Worm (Caenorhabditis elegans) whole organism, late embryonic: Measurements from ENCODE around the gene srx-56.

ENCODE experiments used
- C08G9.2 ChIP-seq: sonication (generic microtip); optimal IDR thresholded peaks from 2 replicates; lab custom pipeline; 2016; ENCODE audit warnings: mild to moderate bottlenecking, missing genetic modification characterization, moderate library complexity, missing compliant biosample characterization
- ceh-18 ChIP-seq: sonication (generic microtip); optimal IDR thresholded peaks from 2 replicates; lab custom pipeline; 2016; ENCODE audit warnings: missing genetic modification characterization, missing compliant biosample characterization
- lin-11 ChIP-seq: fragments of 200-800 bp; sonication (Bioruptor generic); optimal IDR thresholded peaks from 2 replicates; lab custom pipeline; 2018; ENCODE audit warnings: mild to moderate bottlenecking, missing genetic modification characterization, missing compliant biosample characterization
- nfya-1 ChIP-seq: sonication (generic microtip); optimal IDR thresholded peaks from 2 replicates; lab custom pipeline; 2017; ENCODE audit warnings: missing genetic modification characterization, mild to moderate bottlenecking, missing compliant biosample characterization, antibody characterized with exemption, moderate library complexity
- pha-4 ChIP-seq: fragments of 150-350 bp; optimal IDR thresholded peaks from 2 replicates; lab custom pipeline; 2018; ENCODE audit warnings: missing biosample characterization, missing genetic modification reagents, missing genetic modification characterization

DNA sequence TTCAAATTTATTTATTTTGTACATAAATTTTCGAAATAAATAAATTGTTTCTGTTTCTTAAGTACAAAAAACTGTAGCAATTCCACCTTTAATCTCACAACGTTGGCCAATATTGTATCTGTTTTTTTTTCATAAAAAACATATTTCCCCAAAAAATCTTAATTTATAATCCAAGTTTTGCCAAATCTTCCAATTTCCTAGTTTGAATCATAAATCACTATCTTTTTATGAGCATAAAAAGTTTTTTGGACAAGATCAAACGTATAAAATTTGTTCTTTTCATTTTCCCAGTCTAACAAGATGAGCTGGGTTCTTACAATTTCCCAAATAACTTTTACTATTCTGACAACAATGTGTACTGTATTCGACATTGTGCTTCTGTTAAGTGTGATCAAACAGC is 46.0 kb downstream of the srx-56 start, which contains the start of gene srxa-4:
- TF ChIP-seq C08G9.2 (tag; lab: Kevin White, UChicago) (no peak), ceh-18 (tag; lab: Kevin White, UChicago) (no peak), pha-4 (tag; lab: Kevin White, UChicago) (no peak), nfya-1 (no peak), lin-11 (tag; lab: Kevin White, UChicago) (no peak)
